Worm (Caenorhabditis elegans): ENCODE measurements around the gene mec-3.

DNA sequence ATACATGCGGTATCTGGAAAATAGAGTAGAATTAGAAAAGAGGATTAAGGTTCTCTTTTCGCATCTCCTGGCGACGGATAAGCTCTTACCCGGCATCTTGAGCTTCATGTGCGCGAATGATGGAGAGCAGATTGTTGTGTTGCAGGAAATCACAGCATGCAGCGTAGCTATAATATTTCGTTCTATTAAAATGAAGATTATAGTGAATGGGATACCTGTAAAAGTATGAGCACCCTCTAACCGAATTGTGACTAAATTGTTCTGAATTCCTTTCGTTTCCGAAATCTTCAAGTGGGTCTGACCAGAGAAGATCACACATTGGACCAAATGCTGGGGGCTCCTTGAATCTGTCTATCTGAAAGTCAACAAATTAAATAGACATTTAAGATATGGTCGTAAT, 36.7 kb upstream of the mec-3 start:
- TF ChIP-seq tbx-11 (GFP tag; IDR thresholded peaks at IDR 0.05) = no peak
- no peak for TF ChIP-seq ama-1 (optimal IDR thresholded peaks at IDR 0.05)
- TF ChIP-seq F13C5.2 (tag; optimal IDR thresholded peaks at IDR 0.05) = no peak
- no peak for TF ChIP-seq flt-1 (GFP tag; IDR thresholded peaks at IDR 0.05)
- no peak for TF ChIP-seq sea-1 (GFP tag; conservative IDR thresholded peaks at IDR 0.05)
- no peak for TF ChIP-seq ceh-13 (GFP tag; optimal IDR thresholded peaks at IDR 0.05)
- no peak for TF ChIP-seq B0310.2 (tag; optimal IDR thresholded peaks at IDR 0.05)
